Worm (Caenorhabditis elegans): ENCODE results near the gene ctbp-1.

- TF ChIP-seq him-1 (tag; optimal IDR thresholded peaks at IDR 0.05), result no peak
- no peak for TF ChIP-seq dao-5 (tag; optimal IDR thresholded peaks at IDR 0.05)
- no peak for TF ChIP-seq W03F9.2 (tag; optimal IDR thresholded peaks at IDR 0.05)
Observed at ce11 chrX:5814342-5814741, 48.2 kb upstream of the ctbp-1 start.

All from whole organism, L4/young adult.